Fruit fly (Drosophila melanogaster): ENCODE data around the gene CG12219.
A peak's percentile ranks its signal among the peaks of the same experiment; 100 is the strongest.

The CG12219 gene

dm6 chrX:6301052-6301451, at the start of gene CG12219 (continued):
- no peak for TF ChIP-seq dan (GFP tag; IDR thresholded peaks at IDR 0.05)
- no peak for TF ChIP-seq hkb (optimal IDR thresholded peaks at IDR 0.05)
- TF ChIP-seq hkb (GFP tag; IDR thresholded peaks at IDR 0.05), result no peak
- no peak for TF ChIP-seq phol (tag; optimal IDR thresholded peaks at IDR 0.05)
- no peak for TF ChIP-seq h (optimal IDR thresholded peaks at IDR 0.05)
- no peak for TF ChIP-seq CG1603 (tag; optimal IDR thresholded peaks at IDR 0.05)
- no peak for TF ChIP-seq CG10321 (GFP tag; IDR thresholded peaks at IDR 0.05)
- TF ChIP-seq NC2α (GFP tag; optimal IDR thresholded peaks at IDR 0.05), result no peak
- no peak for TF ChIP-seq B-H1 (GFP tag; IDR thresholded peaks at IDR 0.05)
- TF ChIP-seq CG8281 (tag; optimal IDR thresholded peaks at IDR 0.05), result no peak
- TF ChIP-seq CG18476 (GFP tag; optimal IDR thresholded peaks at IDR 0.05), result no peak
- TF ChIP-seq MTF-1 (GFP tag; optimal IDR thresholded peaks at IDR 0.05; ENCODE audit: borderline replicate concordance), result no peak
- no peak for TF ChIP-seq CG7963 (GFP tag; IDR thresholded peaks at IDR 0.05; ENCODE audit: partially characterized antibody)
- no peak for TF ChIP-seq scrt (GFP tag; optimal IDR thresholded peaks at IDR 0.05)
- no peak for TF ChIP-seq CG7556 (GFP tag; optimal IDR thresholded peaks at IDR 0.05)
- TF ChIP-seq CG13624 (GFP tag; optimal IDR thresholded peaks at IDR 0.05), result no peak
- no peak for TF ChIP-seq TFAM (GFP tag; optimal IDR thresholded peaks at IDR 0.05)
- TF ChIP-seq CG14441 (GFP tag; IDR thresholded peaks at IDR 0.05), result no peak
- no peak for TF ChIP-seq kah (GFP tag; optimal IDR thresholded peaks at IDR 0.05)
- no peak for TF ChIP-seq her (GFP tag; optimal IDR thresholded peaks at IDR 0.05)
- TF ChIP-seq luna (GFP tag; optimal IDR thresholded peaks at IDR 0.05), result no peak
- no peak for TF ChIP-seq CG17361 (GFP tag; IDR thresholded peaks at IDR 0.05)
- TF ChIP-seq CG14014 (GFP tag; IDR thresholded peaks at IDR 0.05), result no peak
- TF ChIP-seq Nf-YB (GFP tag; optimal IDR thresholded peaks at IDR 0.05), result no peak
- TF ChIP-seq Bteb2 (GFP tag; optimal IDR thresholded peaks at IDR 0.05), result no peak
- no peak for TF ChIP-seq CG7745 (tag; optimal IDR thresholded peaks at IDR 0.05)
- no peak for TF ChIP-seq CG30431 (GFP tag; optimal IDR thresholded peaks at IDR 0.05)
- TF ChIP-seq ham (GFP tag; IDR thresholded peaks at IDR 0.05), result no peak
- no peak for TF ChIP-seq NK7.1 (GFP tag; optimal IDR thresholded peaks at IDR 0.05)
- TF ChIP-seq H15 (GFP tag; IDR thresholded peaks at IDR 0.05), result no peak
- TF ChIP-seq Blimp-1 (GFP tag; optimal IDR thresholded peaks at IDR 0.05), result no peak
- TF ChIP-seq Oli (tag; optimal IDR thresholded peaks at IDR 0.05), result no peak
- no peak for TF ChIP-seq tin (GFP tag; optimal IDR thresholded peaks at IDR 0.05)
- TF ChIP-seq dati (GFP tag; IDR thresholded peaks at IDR 0.05), result no peak
- TF ChIP-seq Jarid2 (GFP tag; optimal IDR thresholded peaks at IDR 0.05), result no peak
- TF ChIP-seq unpg (GFP tag; optimal IDR thresholded peaks at IDR 0.05), result no peak
- TF ChIP-seq Eip74EF (GFP tag; optimal IDR thresholded peaks at IDR 0.05), result no peak
- no peak for TF ChIP-seq ro (GFP tag; IDR thresholded peaks at IDR 0.05)
- TF ChIP-seq YL-1 (GFP tag; optimal IDR thresholded peaks at IDR 0.05), result peak; percentile 59
- TF ChIP-seq CG2129 (GFP tag; IDR thresholded peaks at IDR 0.05; ENCODE audit: partially characterized antibody), result peak; percentile 27; the same call in 1 of the 2 replicates
- no peak for TF ChIP-seq yki (optimal IDR thresholded peaks at IDR 0.05)
- peak; percentile 75 for TF ChIP-seq CG9797 (GFP tag; optimal IDR thresholded peaks at IDR 0.05)
- no peak for TF ChIP-seq Kr (GFP tag; optimal IDR thresholded peaks at IDR 0.05)
- no peak for TF ChIP-seq tup (GFP tag; optimal IDR thresholded peaks at IDR 0.05)
- no peak for TF ChIP-seq lilli (GFP tag; optimal IDR thresholded peaks at IDR 0.05)
- no peak for TF ChIP-seq CG4707 (GFP tag; optimal IDR thresholded peaks at IDR 0.05)
- TF ChIP-seq CG7357 (GFP tag; IDR thresholded peaks at IDR 0.05), result no peak
- TF ChIP-seq da (GFP tag; optimal IDR thresholded peaks at IDR 0.05), result no peak
- no peak for TF ChIP-seq jing (GFP tag; optimal IDR thresholded peaks at IDR 0.05)
- TF ChIP-seq CG32532 (GFP tag; IDR thresholded peaks at IDR 0.05), result no peak
- no peak for TF ChIP-seq CG1832 (GFP tag; optimal IDR thresholded peaks at IDR 0.05)
- TF ChIP-seq Sin3A (optimal IDR thresholded peaks at IDR 0.05), result peak; percentile 8
- TF ChIP-seq Aef1 (GFP tag; IDR thresholded peaks at IDR 0.05), result no peak
